Worm (Caenorhabditis elegans) whole organism, L3 larva: ENCODE results near the gene rrp-1.

Source experiments
- aly-2 ChIP-seq: fragments of 150-350 bp; optimal IDR thresholded peaks from 2 replicates; lab custom pipeline; 2014; ENCODE audit warnings: missing biosample characterization, missing genetic modification characterization
- ama-1 ChIP-seq: fragments of 150-350 bp; optimal IDR thresholded peaks from 2 replicates; lab custom pipeline; 2018
- ceh-82 ChIP-seq: fragments of 150-350 bp; optimal IDR thresholded peaks from 2 replicates; lab custom pipeline; 2014; ENCODE audit warnings: missing biosample characterization, missing genetic modification characterization
- elt-1 ChIP-seq: fragments of 150-350 bp; optimal IDR thresholded peaks from 2 replicates; lab custom pipeline; 2014; ENCODE audit warnings: missing biosample characterization, missing genetic modification characterization
- jun-1 ChIP-seq: fragments of 150-350 bp; optimal IDR thresholded peaks from 2 replicates; lab custom pipeline; 2014; ENCODE audit warnings: missing biosample characterization, missing genetic modification reagents, missing genetic modification characterization
- pqm-1 ChIP-seq: fragments of 150-350 bp; optimal IDR thresholded peaks from 2 replicates; lab custom pipeline; 2017; ENCODE audit warnings: missing biosample characterization, missing genetic modification characterization, inconsistent platforms
- tbx-2 ChIP-seq: sonication (generic microtip); optimal IDR thresholded peaks from 2 replicates; lab custom pipeline; 2016; ENCODE audit warnings: mild to moderate bottlenecking, missing genetic modification characterization, missing compliant biosample characterization
- ztf-4 ChIP-seq: fragments of 150-350 bp; optimal IDR thresholded peaks from 2 replicates; lab custom pipeline; 2014; ENCODE audit warnings: missing biosample characterization, missing genetic modification characterization

DNA sequence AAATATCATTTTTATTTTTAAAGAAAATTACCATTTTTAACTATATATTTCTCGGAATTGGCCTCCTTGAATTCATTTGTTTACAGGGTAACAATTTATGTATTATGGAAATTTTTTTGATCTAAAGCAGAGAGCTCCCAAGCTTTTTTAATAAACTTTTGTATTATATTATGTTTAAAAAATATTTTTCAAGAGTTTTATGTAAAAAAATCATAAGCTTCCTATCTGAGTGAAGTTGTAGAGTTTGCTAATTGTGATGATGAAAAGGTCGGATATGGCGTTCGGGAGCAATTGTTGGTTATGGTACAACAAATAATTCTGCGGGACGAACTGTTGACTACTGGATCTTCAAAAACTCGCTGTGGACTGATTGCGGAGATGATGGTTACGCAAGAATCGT lies 39.2 kb upstream of the rrp-1 start, which contains the start of gene F44D12.19:
- TF ChIP-seq elt-1 (tag; lab: Kevin White, UChicago), result no peak
- no peak for TF ChIP-seq jun-1 (tag; lab: Kevin White, UChicago)
- TF ChIP-seq ztf-4, result no peak
- no peak for TF ChIP-seq aly-2 (tag; lab: Kevin White, UChicago)
- no peak for TF ChIP-seq pqm-1 (tag; lab: Kevin White, UChicago)
- no peak for TF ChIP-seq ama-1
- no peak for TF ChIP-seq tbx-2 (tag; lab: Kevin White, UChicago)
- TF ChIP-seq ceh-82 (tag; lab: Kevin White, UChicago), result no peak
